Fruit fly (Drosophila melanogaster): ENCODE results near the gene lz.

lz gene

dm6 chrX:9243417-9243884, 41.0 kb upstream of the lz start, which contains the start of the genes mxc and Larp7 (continued):
- TF ChIP-seq BEAF-32 (GFP tag; optimal IDR thresholded peaks at IDR 0.05) (peak; percentile 94), Drgx (GFP tag; IDR thresholded peaks at IDR 0.05) (no peak), Hr78 (GFP tag; optimal IDR thresholded peaks at IDR 0.05) (no peak), CG7786 (GFP tag; optimal IDR thresholded peaks at IDR 0.05) (peak; percentile 79), CG1647 (GFP tag; optimal IDR thresholded peaks at IDR 0.05) (peak; percentile 21), CG10462 (GFP tag; optimal IDR thresholded peaks at IDR 0.05) (peak; percentile 32), gem (tag; optimal IDR thresholded peaks at IDR 0.05) (no peak), CG10959 (GFP tag; IDR thresholded peaks at IDR 0.05) (no peak), Hsf (GFP tag; optimal IDR thresholded peaks at IDR 0.05) (peak; percentile 66), CG30431 (GFP tag; optimal IDR thresholded peaks at IDR 0.05) (no peak), Neu2 (GFP tag; optimal IDR thresholded peaks at IDR 0.05; ENCODE audit: borderline replicate concordance) (no peak), Kr (GFP tag; optimal IDR thresholded peaks at IDR 0.05) (no peak), cg (GFP tag; optimal IDR thresholded peaks at IDR 0.05) (no peak), crc (GFP tag; optimal IDR thresholded peaks at IDR 0.05) (no peak), CG6813 (GFP tag; optimal IDR thresholded peaks at IDR 0.05) (no peak), CG8359 (GFP tag; optimal IDR thresholded peaks at IDR 0.05; ENCODE audit: borderline replicate concordance) (no peak), fd3F (GFP tag; optimal IDR thresholded peaks at IDR 0.05) (peak; percentile 55), cwo (GFP tag; optimal IDR thresholded peaks at IDR 0.05) (no peak), nerfin-1 (tag; optimal IDR thresholded peaks at IDR 0.05) (peak; percentile 47), dan (GFP tag; IDR thresholded peaks at IDR 0.05) (no peak), Bgb (GFP tag; IDR thresholded peaks at IDR 0.05; ENCODE audit: partially characterized antibody) (peak; percentile 73), CG31388 (GFP tag; optimal IDR thresholded peaks at IDR 0.05) (no peak), Ptx1 (GFP tag; IDR thresholded peaks at IDR 0.05) (peak; percentile 55; the same call in 1 of the 2 replicates), eve (GFP tag; optimal IDR thresholded peaks at IDR 0.05) (no peak), CG18619 (GFP tag; optimal IDR thresholded peaks at IDR 0.05) (peak; percentile 43), gcm (GFP tag; optimal IDR thresholded peaks at IDR 0.05) (no peak), CG1792 (GFP tag; optimal IDR thresholded peaks at IDR 0.05) (peak; percentile 43), Taf1 (GFP tag; IDR thresholded peaks at IDR 0.05) (0 out of 2 replicates have a peak, but pooled peaks have one; percentile 28), Bteb2 (GFP tag; optimal IDR thresholded peaks at IDR 0.05) (peak; percentile 53), twi (tag; optimal IDR thresholded peaks at IDR 0.05) (peak; percentile 69), peb (GFP tag; IDR thresholded peaks at IDR 0.05) (no peak), Dp (GFP tag; optimal IDR thresholded peaks at IDR 0.05) (peak; percentile 68), ham (GFP tag; IDR thresholded peaks at IDR 0.05) (no peak), rib (GFP tag; IDR thresholded peaks at IDR 0.05) (peak; percentile 38; the same call in 1 of the 2 replicates), pzg (GFP tag; optimal IDR thresholded peaks at IDR 0.05) (peak; percentile 65), schlank (tag; optimal IDR thresholded peaks at IDR 0.05) (no peak), lilli (GFP tag; optimal IDR thresholded peaks at IDR 0.05) (peak; percentile 74), CG17802 (tag; optimal IDR thresholded peaks at IDR 0.05) (peak; percentile 16), Ssrp (tag; optimal IDR thresholded peaks at IDR 0.05) (peak; percentile 59), Stat92E (GFP tag; optimal IDR thresholded peaks at IDR 0.05) (no peak), CG1603 (tag; optimal IDR thresholded peaks at IDR 0.05) (no peak), tll (GFP tag; optimal IDR thresholded peaks at IDR 0.05) (peak in 1 of 2 experiments; percentile 85), abd-A (tag; optimal IDR thresholded peaks at IDR 0.05) (no peak), CG8388 (GFP tag; optimal IDR thresholded peaks at IDR 0.05) (peak; percentile 7), CG6765 (GFP tag; optimal IDR thresholded peaks at IDR 0.05) (no peak), ewg (GFP tag; optimal IDR thresholded peaks at IDR 0.05) (no peak), usp (GFP tag; optimal IDR thresholded peaks at IDR 0.05) (no peak), ATbp (GFP tag; optimal IDR thresholded peaks at IDR 0.05) (no peak), yki (optimal IDR thresholded peaks at IDR 0.05) (no peak)

Measured in whole organism, embryonic.